Worm (Caenorhabditis elegans) whole organism, L2 larva: ENCODE measurements around the gene Y39B6A.7.
"Not testable (repeated sequence)": the region's sequence is repeated elsewhere in the genome, so short reads cannot be mapped to it uniquely, and the experiment has no call there.

Source experiments
- F13H6.1 ChIP-seq: sonication (generic microtip); optimal IDR thresholded peaks from 2 replicates; lab custom pipeline; 2016; ENCODE audit warnings: missing genetic modification characterization, missing compliant biosample characterization
- R02D3.7 ChIP-seq: fragments of 150-350 bp; optimal IDR thresholded peaks from 2 replicates; lab custom pipeline; 2014; ENCODE audit warnings: missing biosample characterization, missing genetic modification characterization
- Y55F3AM.14 ChIP-seq: fragments of 200-800 bp; sonication (Bioruptor generic); optimal IDR thresholded peaks from 2 replicates; lab custom pipeline; 2018; ENCODE audit warnings: mild to moderate bottlenecking, missing genetic modification characterization, missing compliant biosample characterization
- ZK546.5 ChIP-seq: sonication (generic microtip); optimal IDR thresholded peaks from 2 replicates; lab custom pipeline; 2017; ENCODE audit warnings: missing biosample characterization, missing genetic modification characterization
- alr-1 ChIP-seq: fragments of 150-350 bp; optimal IDR thresholded peaks from 2 replicates; lab custom pipeline; 2014; ENCODE audit warnings: missing biosample characterization, missing genetic modification characterization
- aly-2 ChIP-seq: fragments of 150-350 bp; optimal IDR thresholded peaks from 2 replicates; lab custom pipeline; 2014; ENCODE audit warnings: missing biosample characterization, missing genetic modification characterization
- ama-1 ChIP-seq: fragments of 150-350 bp; optimal IDR thresholded peaks from 2 replicates; lab custom pipeline; 2018; ENCODE audit warnings: inconsistent platforms
- blmp-1 ChIP-seq: sonication (generic microtip); optimal IDR thresholded peaks from 2 replicates; lab custom pipeline; 2017; ENCODE audit warnings: missing genetic modification characterization, mild to moderate bottlenecking, missing compliant biosample characterization, antibody characterized with exemption, moderate library complexity; ENCODE audit not compliant: insufficient read depth
- ceh-16 ChIP-seq: fragments of 150-350 bp; optimal IDR thresholded peaks from 2 replicates; lab custom pipeline; 2014; ENCODE audit warnings: missing biosample characterization, missing genetic modification characterization
- crh-2 ChIP-seq: sonication (generic microtip); optimal IDR thresholded peaks from 2 replicates; lab custom pipeline; 2017; ENCODE audit warnings: missing biosample characterization, missing genetic modification characterization
- dmd-4 ChIP-seq: sonication (generic microtip); optimal IDR thresholded peaks from 2 replicates; lab custom pipeline; 2017; ENCODE audit warnings: missing biosample characterization, missing genetic modification characterization
- elt-1 ChIP-seq: fragments of 150-350 bp; optimal IDR thresholded peaks from 2 replicates; lab custom pipeline; 2014; ENCODE audit warnings: missing biosample characterization, missing genetic modification characterization
- gmeb-1 ChIP-seq: fragments of 150-350 bp; optimal IDR thresholded peaks from 2 replicates; lab custom pipeline; 2014; ENCODE audit warnings: missing biosample characterization, missing genetic modification characterization
- lin-11 ChIP-seq: fragments of 150-350 bp; sonication (generic microtip); optimal IDR thresholded peaks from 2 replicates; lab custom pipeline; 2014; ENCODE audit warnings: missing biosample characterization, missing genetic modification characterization, inconsistent platforms, mixed read lengths
- lin-13 ChIP-seq: fragments of 150-350 bp; optimal IDR thresholded peaks from 2 replicates; lab custom pipeline; 2014; ENCODE audit warnings: missing biosample characterization, missing genetic modification reagents, missing genetic modification characterization
- lsy-2 ChIP-seq, 2 experiments: fragments of 150-350 bp in 1 of 2; sonication (generic microtip) in 1 of 2; optimal IDR thresholded peaks; 2 replicates each; lab custom pipeline; 2014 to 2017; ENCODE audit warnings: missing biosample characterization in 2 of 2, missing genetic modification characterization in 2 of 2
- mab-5 ChIP-seq: fragments of 150-350 bp; optimal IDR thresholded peaks from 2 replicates; lab custom pipeline; 2014; ENCODE audit warnings: missing biosample characterization, missing genetic modification characterization
- mbf-1 ChIP-seq: sonication (generic microtip); optimal IDR thresholded peaks from 2 replicates; lab custom pipeline; 2017; ENCODE audit warnings: missing biosample characterization, missing genetic modification characterization
- mdl-1 ChIP-seq, 2 experiments: fragments of 150-350 bp in 1 of 2; sonication (generic microtip) in 1 of 2; optimal IDR thresholded peaks; 2 replicates each; lab custom pipeline; 2017; ENCODE audit warnings: missing biosample characterization in 2 of 2, missing genetic modification characterization in 2 of 2
- nhr-10 ChIP-seq: sonication (generic microtip); optimal IDR thresholded peaks from 2 replicates; lab custom pipeline; 2017; ENCODE audit warnings: missing biosample characterization, missing genetic modification characterization
- nhr-11 ChIP-seq: fragments of 150-350 bp; optimal IDR thresholded peaks from 2 replicates; lab custom pipeline; 2014; ENCODE audit warnings: missing biosample characterization, missing genetic modification characterization
- nhr-21 ChIP-seq: fragments of 150-350 bp; optimal IDR thresholded peaks from 2 replicates; lab custom pipeline; 2014; ENCODE audit warnings: missing biosample characterization, missing genetic modification characterization
- nhr-237 ChIP-seq: fragments of 150-350 bp; optimal IDR thresholded peaks from 2 replicates; lab custom pipeline; 2014; ENCODE audit warnings: missing biosample characterization, missing genetic modification characterization
- nhr-6 ChIP-seq: fragments of 150-350 bp; optimal IDR thresholded peaks from 2 replicates; lab custom pipeline; 2014; ENCODE audit warnings: missing biosample characterization, missing genetic modification characterization
- nhr-77 ChIP-seq: fragments of 150-350 bp; optimal IDR thresholded peaks from 2 replicates; lab custom pipeline; 2014; ENCODE audit warnings: missing biosample characterization, missing genetic modification characterization
- sem-4 ChIP-seq: fragments of 150-350 bp; optimal IDR thresholded peaks from 2 replicates; lab custom pipeline; 2014; ENCODE audit warnings: missing biosample characterization, missing genetic modification reagents, missing genetic modification characterization
- skn-1 ChIP-seq: sonication (generic microtip); optimal IDR thresholded peaks from 2 replicates; lab custom pipeline; 2017; ENCODE audit warnings: missing biosample characterization, missing genetic modification characterization
- sma-9 ChIP-seq, 2 experiments: fragments of 150-350 bp in 1 of 2; sonication (generic microtip) in 1 of 2; optimal IDR thresholded peaks; 2 replicates each; lab custom pipeline; 2014 to 2016; ENCODE audit warnings: missing genetic modification characterization in 2 of 2, mild to moderate bottlenecking in 1 of 2, missing biosample characterization in 1 of 2, missing compliant biosample characterization in 1 of 2, missing genetic modification reagents in 1 of 2, moderate library complexity in 1 of 2
- unc-39 ChIP-seq: fragments of 150-350 bp; optimal IDR thresholded peaks from 2 replicates; lab custom pipeline; 2014; ENCODE audit warnings: missing biosample characterization, missing genetic modification characterization
- unc-55 ChIP-seq: fragments of 150-350 bp; sonication (generic microtip); optimal IDR thresholded peaks from 3 replicates; lab custom pipeline; 2014; ENCODE audit warnings: missing biosample characterization, missing genetic modification reagents, missing genetic modification characterization
- unc-62 ChIP-seq: fragments of 150-350 bp; optimal IDR thresholded peaks from 2 replicates; lab custom pipeline; 2014; ENCODE audit warnings: missing biosample characterization, missing genetic modification reagents, missing genetic modification characterization
- zag-1 ChIP-seq: fragments of 150-350 bp; optimal IDR thresholded peaks from 2 replicates; lab custom pipeline; 2014; ENCODE audit warnings: missing biosample characterization, missing genetic modification characterization
- ztf-1 ChIP-seq: fragments of 200-800 bp; sonication (Bioruptor generic); conservative IDR thresholded peaks from 2 replicates; pipeline ENCODE4 v1.3.6; 2022; ENCODE audit warnings: missing genetic modification characterization, missing compliant biosample characterization
- ztf-11 ChIP-seq: sonication (generic microtip); optimal IDR thresholded peaks from 2 replicates; lab custom pipeline; 2017; ENCODE audit warnings: missing biosample characterization, missing genetic modification characterization
- ztf-4 ChIP-seq: fragments of 150-350 bp; optimal IDR thresholded peaks from 2 replicates; lab custom pipeline; 2014; ENCODE audit warnings: missing biosample characterization, missing genetic modification characterization

The Y39B6A.7 gene

ce11 chrV:19119260-19119659 is 29.7 kb downstream of the Y39B6A.7 start, which contains the start of gene Y39B6A.13 (continued):
- TF ChIP-seq unc-55, result peak; percentile 61
- no peak for TF ChIP-seq ztf-4 (tag; lab: Kevin White, UChicago)
- TF ChIP-seq aly-2, result no peak
- no peak for TF ChIP-seq ZK546.5 (tag; lab: Kevin White, UChicago)
- TF ChIP-seq, all 48 proteins: peak for 8

ce11 chrV:19118312-19118711 is 30.6 kb downstream of the Y39B6A.7 start, which contains the start of gene pro-3:
pro-3 (minus strand) TSS chrV:19118412.
- TF ChIP-seq Y55F3AM.14 (GFP tag; lab: Kevin White, UChicago) (no peak), dmd-4 (tag; lab: Kevin White, UChicago) (no peak), lin-13 (GFP tag; lab: Kevin White, UChicago) (no peak), mbf-1 (tag; lab: Kevin White, UChicago) (no peak), alr-1 (no peak), crh-2 (tag; lab: Kevin White, UChicago) (no peak), ceh-16 (tag; lab: Kevin White, UChicago) (no peak)
- TF ChIP-seq, all 48 proteins: peak for 0

- TF ChIP-seq nhr-77, result no peak
- no peak for TF ChIP-seq lin-13 (GFP tag; lab: Kevin White, UChicago)
- TF ChIP-seq elt-1, result no peak
- TF ChIP-seq nhr-6 (tag; lab: Kevin White, UChicago), result no peak
- TF ChIP-seq nhr-237 (tag; lab: Kevin White, UChicago), result no peak
- no peak for TF ChIP-seq ztf-4 (tag; lab: Kevin White, UChicago)
- TF ChIP-seq lin-11 (tag; lab: Kevin White, UChicago), result no peak
- TF ChIP-seq Y55F3AM.14 (GFP tag; lab: Kevin White, UChicago), result no peak
- TF ChIP-seq F13H6.1 (tag; lab: Kevin White, UChicago), result no peak
- no peak for TF ChIP-seq nhr-11 (tag; lab: Kevin White, UChicago)
- TF ChIP-seq dmd-4 (tag; lab: Kevin White, UChicago), result no peak
Observed at ce11 chrV:19116872-19117372, 32.0 kb downstream of the Y39B6A.7 start.

- TF ChIP-seq unc-39 (tag; lab: Kevin White, UChicago) (no peak), unc-62 (GFP tag; lab: Kevin White, UChicago) (no peak), sma-9 (GFP tag; optimal IDR thresholded peaks at IDR 0.05; lab: Kevin White, UChicago) (no peak), sma-9 (tag; optimal IDR thresholded peaks at IDR 0.05; lab: Kevin White, UChicago) (no peak), ama-1 (no peak), ztf-11 (tag; lab: Kevin White, UChicago) (no peak), blmp-1 (tag; lab: Kevin White, UChicago) (no peak), ztf-1 (GFP tag; lab: Robert Waterston, UW) (no peak), nhr-10 (no peak), ceh-16 (tag; lab: Kevin White, UChicago) (no peak), R02D3.7 (no peak), gmeb-1 (tag; lab: Kevin White, UChicago) (no peak)
Observed at ce11 chrV:19107065-19107464, 41.9 kb downstream of the Y39B6A.7 start.

- TF ChIP-seq sma-9 (GFP tag; optimal IDR thresholded peaks at IDR 0.05; lab: Kevin White, UChicago); sma-9 (tag; optimal IDR thresholded peaks at IDR 0.05; lab: Kevin White, UChicago); sem-4 (tag; lab: Kevin White, UChicago); unc-62 (GFP tag; lab: Kevin White, UChicago): not testable (repeated sequence)
Observed at ce11 chrV:19101589-19102201, 47.3 kb downstream of the Y39B6A.7 start, which contains the start of gene zhp-4. zhp-4 (minus strand) TSS chrV:19101786.

- TF ChIP-seq nhr-21 (no peak), aly-2 (no peak), mdl-1 (tag; optimal IDR thresholded peaks at IDR 0.05; lab: Kevin White, UChicago) (no peak), F13H6.1 (tag; lab: Kevin White, UChicago) (no peak), mab-5 (tag; lab: Kevin White, UChicago) (no peak), ZK546.5 (tag; lab: Kevin White, UChicago) (no peak), ztf-4 (tag; lab: Kevin White, UChicago) (no peak), sem-4 (tag; lab: Kevin White, UChicago) (no peak), zag-1 (tag; lab: Kevin White, UChicago) (no peak), unc-55 (no peak), R02D3.7 (no peak), blmp-1 (tag; lab: Kevin White, UChicago) (no peak), nhr-77 (no peak), lsy-2 (tag; optimal IDR thresholded peaks at IDR 0.05; lab: Kevin White, UChicago) (no peak), unc-39 (tag; lab: Kevin White, UChicago) (no peak), skn-1 (tag; lab: Kevin White, UChicago) (no peak), nhr-10 (no peak), elt-1 (no peak), ceh-16 (tag; lab: Kevin White, UChicago) (no peak)
Observed at ce11 chrV:19099504-19099903, 49.5 kb downstream of the Y39B6A.7 start.
